Fruit fly (Drosophila melanogaster) whole organism, embryonic: Measurements from ENCODE around the gene Fbw5.

Source experiments
- Aef1 ChIP-seq: fragments of 200-800 bp; sonication (Bioruptor generic); IDR thresholded peaks from 3 replicates; pipeline ENCODE4 v1.3.6; 2022; ENCODE audit warnings: missing biosample characterization, missing genetic modification characterization
- Atf3 ChIP-seq: fragments of 200-800 bp; sonication (Bioruptor generic); optimal IDR thresholded peaks from 3 replicates; lab custom pipeline; 2016; ENCODE audit warnings: missing biosample characterization, missing genetic modification characterization
- Awh ChIP-seq: fragments of 200-800 bp; sonication (Bioruptor generic); IDR thresholded peaks from 2 replicates; pipeline ENCODE4, ENCODE4 v1.3.6; 2022; ENCODE audit warnings: missing biosample characterization, missing genetic modification characterization
- CG10147 ChIP-seq: fragments of 200-800 bp; sonication (Bioruptor generic); optimal IDR thresholded peaks from 2 replicates; lab custom pipeline; 2019; ENCODE audit warnings: missing biosample characterization, mild to moderate bottlenecking, missing genetic modification characterization, moderate library complexity
- CG10274 ChIP-seq: fragments of 200-800 bp; sonication (Bioruptor generic); optimal IDR thresholded peaks from 3 replicates; lab custom pipeline; 2017; ENCODE audit warnings: missing biosample characterization, mild to moderate bottlenecking, missing genetic modification characterization
- CG10431 ChIP-seq: fragments of 200-800 bp; sonication (Bioruptor generic); optimal IDR thresholded peaks from 3 replicates; lab custom pipeline; 2018; ENCODE audit warnings: missing biosample characterization, mild to moderate bottlenecking, missing genetic modification characterization
- CG11247 ChIP-seq: fragments of 200-800 bp; sonication (Bioruptor generic); IDR thresholded peaks from 2 replicates; pipeline ENCODE4 v1.3.6; 2022; ENCODE audit warnings: missing biosample characterization, missing genetic modification characterization
- CG11560 ChIP-seq: fragments of 200-800 bp; sonication (Bioruptor generic); IDR thresholded peaks from 3 replicates; pipeline ENCODE4 v1.3.6; 2022; ENCODE audit warnings: missing biosample characterization, missing genetic modification characterization
- CG13287 ChIP-seq: fragments of 200-800 bp; sonication (Bioruptor generic); IDR thresholded peaks from 2 replicates; pipeline ENCODE4 v1.3.6; 2022; ENCODE audit warnings: missing biosample characterization, missing genetic modification characterization; ENCODE audit not compliant: partially characterized antibody
- CG14860 ChIP-seq: fragments of 200-800 bp; sonication (Bioruptor generic); IDR thresholded peaks from 3 replicates; pipeline ENCODE4 v1.3.6; 2022; ENCODE audit warnings: missing biosample characterization, missing genetic modification characterization; ENCODE audit not compliant: partially characterized antibody
- CG17385 ChIP-seq: fragments of 200-800 bp; sonication (Bioruptor generic); optimal IDR thresholded peaks from 3 replicates; lab custom pipeline; 2018; ENCODE audit warnings: missing biosample characterization, mild to moderate bottlenecking, missing genetic modification characterization
- CG17802 ChIP-seq: fragments of 200-800 bp; sonication (Bioruptor generic); optimal IDR thresholded peaks from 2 replicates; lab custom pipeline; 2018; ENCODE audit warnings: missing biosample characterization, mild to moderate bottlenecking, missing genetic modification characterization, moderate library complexity
- CG18476 ChIP-seq: fragments of 200-800 bp; sonication (Bioruptor generic); optimal IDR thresholded peaks from 2 replicates; lab custom pipeline; 2016; ENCODE audit warnings: missing biosample characterization, mild to moderate bottlenecking, missing genetic modification characterization
- CG34376 ChIP-seq: fragments of 200-800 bp; sonication (Bioruptor generic); optimal IDR thresholded peaks from 2 replicates; lab custom pipeline; 2018; ENCODE audit warnings: missing biosample characterization, mild to moderate bottlenecking, missing genetic modification characterization
- CG4282 ChIP-seq: fragments of 200-800 bp; sonication (Bioruptor generic); optimal IDR thresholded peaks from 2 replicates; lab custom pipeline; 2016; ENCODE audit warnings: missing biosample characterization, missing genetic modification characterization
- CG4617 ChIP-seq: fragments of 200-800 bp; sonication (Bioruptor generic); optimal IDR thresholded peaks from 3 replicates; lab custom pipeline; 2016; ENCODE audit warnings: missing biosample characterization, missing genetic modification characterization, borderline replicate concordance
- CG6689 ChIP-seq: fragments of 200-800 bp; sonication (Bioruptor generic); IDR thresholded peaks from 2 replicates; pipeline ENCODE4 v1.3.6; 2022; ENCODE audit warnings: missing biosample characterization, missing genetic modification characterization
- CG6854 ChIP-seq: fragments of 200-800 bp; sonication (Bioruptor generic); optimal IDR thresholded peaks from 3 replicates; lab custom pipeline; 2017; ENCODE audit warnings: missing biosample characterization, mild to moderate bottlenecking, missing genetic modification characterization
- CG9609 ChIP-seq: fragments of 200-800 bp; sonication (Bioruptor generic); optimal IDR thresholded peaks from 3 replicates; lab custom pipeline; 2016; ENCODE audit warnings: missing biosample characterization, missing genetic modification characterization
- CG9797 ChIP-seq: fragments of 200-800 bp; sonication (Bioruptor generic); optimal IDR thresholded peaks from 3 replicates; lab custom pipeline; 2018; ENCODE audit warnings: missing biosample characterization, mild to moderate bottlenecking, missing genetic modification characterization
- Ets65A ChIP-seq: fragments of 200-800 bp; sonication (Bioruptor generic); peaks from one replicate; lab custom pipeline; 2016; ENCODE audit warnings: missing biosample characterization, missing genetic modification characterization
- HLH54F ChIP-seq: fragments of 200-800 bp; sonication (Bioruptor generic); optimal IDR thresholded peaks from 3 replicates; lab custom pipeline; 2016; ENCODE audit warnings: missing biosample characterization, missing genetic modification characterization
- Hey ChIP-seq: fragments of 200-800 bp; sonication (Bioruptor generic); optimal IDR thresholded peaks from 3 replicates; lab custom pipeline; 2018; ENCODE audit warnings: missing biosample characterization, mild to moderate bottlenecking, missing genetic modification characterization
- Hmx ChIP-seq: fragments of 200-800 bp; sonication (Bioruptor generic); optimal IDR thresholded peaks from 2 replicates; lab custom pipeline; 2016; ENCODE audit warnings: missing biosample characterization, missing genetic modification characterization
- Hr78 ChIP-seq, 2 experiments: fragments of 200-800 bp in 1 of 2; fragments of >200 bp in 1 of 2; sonication (Bioruptor generic) in 1 of 2; optimal IDR thresholded peaks; 2 replicates each; lab custom pipeline; 2017 to 2019; ENCODE audit warnings: missing biosample characterization in 2 of 2, missing genetic modification characterization in 2 of 2, mild to moderate bottlenecking in 1 of 2, moderate library complexity in 1 of 2
- Myb ChIP-seq: fragments of 200-800 bp; sonication (Bioruptor generic); optimal IDR thresholded peaks from 2 replicates; lab custom pipeline; 2016; ENCODE audit warnings: missing biosample characterization, missing genetic modification characterization
- NK7.1 ChIP-seq: fragments of 200-800 bp; sonication (Bioruptor generic); optimal IDR thresholded peaks from 3 replicates; lab custom pipeline; 2016; ENCODE audit warnings: missing biosample characterization, missing genetic modification characterization
- Pdp1 ChIP-seq, 2 experiments: fragments of 200-800 bp; sonication (Bioruptor generic); optimal IDR thresholded peaks; 3 replicates each; lab custom pipeline; 2016; ENCODE audit warnings: missing biosample characterization in 2 of 2, missing genetic modification characterization in 2 of 2, mild to moderate bottlenecking in 1 of 2, moderate library complexity in 1 of 2
- Six4 ChIP-seq: fragments of 200-800 bp; sonication (Bioruptor generic); optimal IDR thresholded peaks from 2 replicates; lab custom pipeline; 2016; ENCODE audit warnings: missing biosample characterization, missing genetic modification characterization
- Sry-δ ChIP-seq: fragments of 200-800 bp; sonication (Bioruptor generic); optimal IDR thresholded peaks from 2 replicates; lab custom pipeline; 2016; ENCODE audit warnings: missing biosample characterization, missing genetic modification characterization
- Stat92E ChIP-seq, 3 experiments: fragments of >200 bp in 2 of 3; fragments of 200-800 bp in 1 of 3; sonication (Bioruptor generic) in 1 of 3; optimal IDR thresholded peaks; 2 replicates each; lab custom pipeline; 2017 to 2019; ENCODE audit warnings: missing biosample characterization in 3 of 3, missing genetic modification characterization in 3 of 3, mild to moderate bottlenecking in 1 of 3, moderate library complexity in 1 of 3
- aop ChIP-seq: fragments of 200-800 bp; sonication (Bioruptor generic); IDR thresholded peaks from 2 replicates; pipeline ENCODE4 v1.3.6; 2022; ENCODE audit warnings: missing biosample characterization, missing genetic modification characterization
- ash1 ChIP-seq: fragments of 200-800 bp; sonication (Bioruptor generic); optimal IDR thresholded peaks from 2 replicates; lab custom pipeline; 2018; ENCODE audit warnings: missing biosample characterization, mild to moderate bottlenecking, missing genetic modification characterization
- ato ChIP-seq: fragments of 200-800 bp; sonication (Bioruptor generic); IDR thresholded peaks from 2 replicates; pipeline ENCODE4 v1.3.6; 2022; ENCODE audit warnings: missing biosample characterization, missing genetic modification characterization; ENCODE audit not compliant: partially characterized antibody
- bcd ChIP-seq: fragments of 200-800 bp; sonication (Bioruptor generic); optimal IDR thresholded peaks from 2 replicates; lab custom pipeline; 2017; ENCODE audit warnings: missing biosample characterization, mild to moderate bottlenecking, missing genetic modification characterization
- bigmax ChIP-seq: fragments of 200-800 bp; sonication (Bioruptor generic); optimal IDR thresholded peaks from 2 replicates; lab custom pipeline; 2018; ENCODE audit warnings: missing biosample characterization, mild to moderate bottlenecking, missing genetic modification characterization
- bsh ChIP-seq, 2 experiments: fragments of 200-800 bp; sonication (Bioruptor generic); optimal IDR thresholded peaks; 2 replicates each; lab custom pipeline; 2017 to 2018; ENCODE audit warnings: mild to moderate bottlenecking in 2 of 2, missing biosample characterization in 2 of 2, missing genetic modification characterization in 2 of 2, moderate library complexity in 1 of 2
- chinmo ChIP-seq: fragments of 200-800 bp; sonication (Bioruptor generic); IDR thresholded peaks from 4 replicates; pipeline ENCODE4 v1.3.6; 2022; ENCODE audit warnings: missing biosample characterization, missing genetic modification characterization; ENCODE audit not compliant: partially characterized antibody
- crol ChIP-seq: fragments of 200-800 bp; sonication (Bioruptor generic); IDR thresholded peaks from 2 replicates; pipeline ENCODE4 v1.3.6; 2022; ENCODE audit warnings: missing biosample characterization, missing genetic modification characterization
- dm ChIP-seq: fragments of 200-800 bp; sonication (Bioruptor generic); optimal IDR thresholded peaks from 3 replicates; lab custom pipeline; 2016; ENCODE audit warnings: missing biosample characterization, missing genetic modification characterization
- hbn ChIP-seq: fragments of 200-800 bp; sonication (Bioruptor generic); IDR thresholded peaks from 2 replicates; pipeline ENCODE4 v1.3.6; 2022; ENCODE audit warnings: missing biosample characterization, missing genetic modification characterization; ENCODE audit not compliant: partially characterized antibody
- ind ChIP-seq: fragments of 200-800 bp; sonication (Bioruptor generic); optimal IDR thresholded peaks from 3 replicates; lab custom pipeline; 2016; ENCODE audit warnings: missing biosample characterization, missing genetic modification characterization
- jigr1 ChIP-seq: fragments of 200-800 bp; sonication (Bioruptor generic); IDR thresholded peaks from 3 replicates; pipeline ENCODE4 v1.3.6; 2022; ENCODE audit warnings: missing biosample characterization, missing genetic modification characterization
- otp ChIP-seq: fragments of 200-800 bp; sonication (Bioruptor generic); IDR thresholded peaks from 3 replicates; pipeline ENCODE4, ENCODE4 v1.3.6; 2022; ENCODE audit warnings: missing biosample characterization, missing genetic modification characterization
- phol ChIP-seq: fragments of 200-800 bp; sonication (Bioruptor generic); optimal IDR thresholded peaks from 3 replicates; lab custom pipeline; 2018; ENCODE audit warnings: missing biosample characterization, mild to moderate bottlenecking, missing genetic modification characterization, moderate library complexity
- pzg ChIP-seq: fragments of 200-800 bp; sonication (Bioruptor generic); optimal IDR thresholded peaks from 3 replicates; lab custom pipeline; 2018; ENCODE audit warnings: missing biosample characterization, mild to moderate bottlenecking, missing genetic modification characterization, moderate library complexity
- row ChIP-seq: fragments of 200-800 bp; sonication (Bioruptor generic); IDR thresholded peaks from 3 replicates; pipeline ENCODE4 v1.3.6; 2022; ENCODE audit warnings: missing biosample characterization, missing genetic modification characterization
- run ChIP-seq: fragments of 200-800 bp; sonication (Bioruptor generic); optimal IDR thresholded peaks from 3 replicates; lab custom pipeline; 2018; ENCODE audit warnings: missing biosample characterization, mild to moderate bottlenecking, missing genetic modification characterization
- ttk ChIP-seq: fragments of 200-800 bp; sonication (Bioruptor generic); IDR thresholded peaks from 2 replicates; pipeline ENCODE4 v2.1.2; 2022; ENCODE audit warnings: missing biosample characterization, missing genetic modification characterization

The Fbw5 gene

dm6 chr2L:6082936-6083627, 17.3 kb upstream of the Fbw5 start (continued):
- TF ChIP-seq HLH54F (no peak), CG34376 (GFP tag; lab: Kevin White, UChicago) (peak; percentile 95), CG10431 (GFP tag; lab: Kevin White, UChicago) (no peak), Atf3 (GFP tag; lab: Kevin White, UChicago) (no peak), Pdp1 (GFP tag; optimal IDR thresholded peaks at IDR 0.05; lab: Kevin White, UChicago) (peak in 1 of 2 experiments; percentile 70), Myb (GFP tag; lab: Kevin White, UChicago) (no peak), hbn (GFP tag; lab: Robert Waterston, UW) (no peak), row (GFP tag; lab: Robert Waterston, UW) (no peak), aop (no peak), CG4282 (no peak), otp (GFP tag; lab: Robert Waterston, UW) (no peak), crol (GFP tag; lab: Robert Waterston, UW) (no peak), CG17802 (tag; lab: Kevin White, UChicago) (no peak), CG11247 (no peak), CG13287 (GFP tag; lab: Robert Waterston, UW) (0 out of 2 replicates have a peak, but pooled peaks have one; percentile 26), CG9609 (GFP tag; lab: Kevin White, UChicago) (no peak), Hey (tag; lab: Kevin White, UChicago) (peak; percentile 73), CG17385 (GFP tag; lab: Kevin White, UChicago) (no peak), NK7.1 (no peak), Aef1 (GFP tag; lab: Robert Waterston, UW) (peak; percentile 17; the same call in 1 of the 3 replicates), Awh (GFP tag; lab: Robert Waterston, UW) (no peak), jigr1 (GFP tag; lab: Robert Waterston, UW) (no peak), Hr78 (GFP tag; optimal IDR thresholded peaks at IDR 0.05; lab: Kevin White, UChicago) (no peak), ato (GFP tag; lab: Robert Waterston, UW) (no peak), CG10147 (GFP tag; lab: Kevin White, UChicago) (no peak), phol (tag; lab: Kevin White, UChicago) (no peak), pzg (no peak), ash1 (GFP tag; lab: Kevin White, UChicago) (no peak), ind (GFP tag; lab: Kevin White, UChicago) (no peak), run (no peak), bsh (GFP tag; optimal IDR thresholded peaks at IDR 0.05; lab: Kevin White, UChicago) (no peak), CG14860 (GFP tag; lab: Robert Waterston, UW) (no peak), CG6854 (GFP tag; lab: Kevin White, UChicago) (no peak), dm (GFP tag; lab: Kevin White, UChicago) (no peak), chinmo (GFP tag; lab: Robert Waterston, UW) (peak; percentile 96; the same call in 3 of the 4 replicates), bcd (GFP tag; lab: Kevin White, UChicago) (no peak), Six4 (GFP tag; lab: Kevin White, UChicago) (no peak), CG4617 (GFP tag; lab: Kevin White, UChicago) (no peak), Ets65A (GFP tag; lab: Kevin White, UChicago) (peak; percentile 60), Stat92E (GFP tag; optimal IDR thresholded peaks at IDR 0.05; lab: Kevin White, UChicago) (no peak), ttk (GFP tag; lab: Robert Waterston, UW) (no peak), CG9797 (no peak), CG10274 (no peak), CG18476 (GFP tag; lab: Kevin White, UChicago) (no peak), Sry-δ (GFP tag; lab: Kevin White, UChicago) (no peak), bigmax (GFP tag; lab: Kevin White, UChicago) (no peak), CG6689 (GFP tag; lab: Robert Waterston, UW) (no peak), CG11560 (no peak), Hmx (GFP tag; lab: Kevin White, UChicago) (no peak)
